Worm (Caenorhabditis elegans) whole organism, late embryonic: Measurements from ENCODE around the gene prp-8.

Experiments
- elt-2 ChIP-seq: sonication (generic microtip); optimal IDR thresholded peaks from 2 replicates; lab custom pipeline; 2016; ENCODE audit warnings: missing genetic modification reagents, missing genetic modification characterization, missing compliant biosample characterization
- hlh-30 ChIP-seq: sonication (generic microtip); optimal IDR thresholded peaks from 2 replicates; lab custom pipeline; 2017; ENCODE audit warnings: antibody characterized with exemption, missing genetic modification characterization, missing compliant biosample characterization; ENCODE audit not compliant: insufficient read depth
- nhr-11 ChIP-seq: fragments of 150-350 bp; optimal IDR thresholded peaks from 2 replicates; lab custom pipeline; 2014; ENCODE audit warnings: missing biosample characterization, missing genetic modification characterization

DNA sequence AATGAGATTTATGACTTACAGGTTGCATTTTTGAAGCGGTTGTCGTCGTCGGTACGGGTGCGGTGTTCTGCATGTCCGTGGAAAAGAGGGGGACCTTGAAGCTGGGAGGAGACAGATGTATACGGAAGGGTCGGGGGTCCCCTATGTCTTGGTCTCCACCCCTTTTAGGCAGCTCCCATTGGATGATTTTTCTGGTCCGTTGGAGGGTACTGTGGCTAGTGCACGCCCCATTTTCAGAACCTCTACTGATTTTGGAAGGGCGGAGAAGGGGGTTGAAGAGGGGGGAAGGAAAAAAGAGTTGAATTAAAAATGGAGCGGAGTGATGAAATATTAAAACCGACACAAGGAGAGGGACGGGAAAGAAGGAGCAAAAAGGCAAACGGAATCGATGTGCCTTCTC is 52.1 kb downstream of the prp-8 start, which contains the start of gene unc-86:
- TF ChIP-seq elt-2 (tag; lab: Kevin White, UChicago) (no peak), hlh-30 (tag; lab: Kevin White, UChicago) (no peak), nhr-11 (tag; lab: Kevin White, UChicago) (no peak)
